Worm (Caenorhabditis elegans) whole organism, L4 larva: ENCODE results near the gene T01G1.4.

Experiments
- F26F4.8 ChIP-seq: fragments of 200-800 bp; sonication (Bioruptor generic); conservative IDR thresholded peaks from 2 replicates; pipeline ENCODE4 v1.3.6; 2022; ENCODE audit warnings: missing genetic modification characterization, missing compliant biosample characterization
- ZK337.2 ChIP-seq: fragments of 200-800 bp; sonication (Bioruptor generic); IDR thresholded peaks from 2 replicates; pipeline ENCODE4 v1.3.6; 2022; ENCODE audit warnings: missing genetic modification reagents, missing genetic modification characterization, missing compliant biosample characterization
- ZK546.5 ChIP-seq, 2 experiments: sonication (generic microtip); optimal IDR thresholded peaks; 2 replicates each; lab custom pipeline; 2017; ENCODE audit warnings: missing biosample characterization in 2 of 2, missing genetic modification characterization in 2 of 2
- aha-1 ChIP-seq: fragments of 150-350 bp; peaks from one replicate; lab custom pipeline; 2014; ENCODE audit warnings: missing biosample characterization, missing genetic modification characterization
- ceh-62 ChIP-seq: sonication (generic microtip); optimal IDR thresholded peaks from 2 replicates; lab custom pipeline; 2017; ENCODE audit warnings: missing biosample characterization, missing genetic modification characterization
- cey-2 ChIP-seq: sonication (generic microtip); optimal IDR thresholded peaks from 3 replicates; lab custom pipeline; 2017; ENCODE audit warnings: missing genetic modification characterization, mild to moderate bottlenecking, missing compliant biosample characterization, antibody characterized with exemption, borderline replicate concordance; ENCODE audit not compliant: insufficient read depth
- ctbp-1 ChIP-seq: fragments of 200-800 bp; sonication (Bioruptor generic); IDR thresholded peaks from 2 replicates; pipeline ENCODE4 v1.3.6; 2022; ENCODE audit warnings: missing genetic modification reagents, missing genetic modification characterization, missing compliant biosample characterization
- daf-12 ChIP-seq: fragments of 150-350 bp; optimal IDR thresholded peaks from 2 replicates; lab custom pipeline; 2014; ENCODE audit warnings: missing biosample characterization, missing genetic modification reagents, missing genetic modification characterization
- daf-16 ChIP-seq, 3 experiments: sonication (generic microtip); optimal IDR thresholded peaks; 2 replicates each; lab custom pipeline; 2016 to 2017; ENCODE audit warnings: missing genetic modification characterization in 3 of 3, missing genetic modification reagents in 3 of 3, mild to moderate bottlenecking in 2 of 3, missing compliant biosample characterization in 2 of 3, missing biosample characterization in 1 of 3, moderate library complexity in 1 of 3
- daf-19 ChIP-seq: fragments of 200-800 bp; sonication (Bioruptor generic); conservative IDR thresholded peaks from 2 replicates; pipeline ENCODE4 v1.3.6; 2022; ENCODE audit warnings: missing genetic modification characterization, missing compliant biosample characterization
- dmd-6 ChIP-seq: fragments of 200-800 bp; sonication (Bioruptor generic); IDR thresholded peaks from 2 replicates; pipeline ENCODE4 v1.3.6; 2022; ENCODE audit warnings: missing genetic modification reagents, missing genetic modification characterization, missing compliant biosample characterization
- dpl-1 ChIP-seq: fragments of 150-350 bp; optimal IDR thresholded peaks from 2 replicates; lab custom pipeline; 2014; ENCODE audit warnings: missing biosample characterization, missing genetic modification reagents, missing genetic modification characterization
- fos-1 ChIP-seq: fragments of 150-350 bp; optimal IDR thresholded peaks from 2 replicates; lab custom pipeline; 2014; ENCODE audit warnings: missing biosample characterization, missing genetic modification characterization
- gei-8 ChIP-seq: fragments of 200-800 bp; sonication (Bioruptor generic); optimal IDR thresholded peaks from 2 replicates; lab custom pipeline; 2018; ENCODE audit warnings: mild to moderate bottlenecking, missing genetic modification characterization, missing compliant biosample characterization
- hlh-11 ChIP-seq: fragments of 200-800 bp; sonication (Bioruptor generic); optimal IDR thresholded peaks from 2 replicates; lab custom pipeline; 2018; ENCODE audit warnings: mild to moderate bottlenecking, missing genetic modification characterization, missing compliant biosample characterization
- lin-13 ChIP-seq: fragments of 150-350 bp; optimal IDR thresholded peaks from 2 replicates; lab custom pipeline; 2014; ENCODE audit warnings: missing biosample characterization, missing genetic modification reagents, missing genetic modification characterization
- lsy-2 ChIP-seq, 2 experiments: fragments of 150-350 bp in 1 of 2; sonication (generic microtip) in 1 of 2; optimal IDR thresholded peaks; 2 replicates each; lab custom pipeline; 2014 to 2017; ENCODE audit warnings: missing biosample characterization in 2 of 2, missing genetic modification characterization in 2 of 2
- madf-5 ChIP-seq, 2 experiments: fragments of 200-800 bp; sonication (Bioruptor generic); IDR thresholded peaks; 2 replicates each; pipeline ENCODE4 v1.3.6; 2022; ENCODE audit warnings: missing compliant biosample characterization in 2 of 2, missing genetic modification characterization in 2 of 2
- madf-9 ChIP-seq: fragments of 200-800 bp; sonication (Bioruptor generic); conservative IDR thresholded peaks from 2 replicates; pipeline ENCODE4 v1.3.6; 2022; ENCODE audit warnings: missing genetic modification reagents, missing genetic modification characterization, missing compliant biosample characterization
- mdt-29 ChIP-seq: fragments of 200-800 bp; sonication (Bioruptor generic); IDR thresholded peaks from 2 replicates; pipeline ENCODE4 v1.3.6; 2022; ENCODE audit warnings: missing genetic modification reagents, missing genetic modification characterization, missing compliant biosample characterization
- mxl-2 ChIP-seq: fragments of 200-800 bp; sonication (Bioruptor generic); conservative IDR thresholded peaks from 2 replicates; pipeline ENCODE4 v1.3.6; 2022; ENCODE audit warnings: missing genetic modification reagents, missing genetic modification characterization, missing compliant biosample characterization
- nhr-111 ChIP-seq: fragments of 200-800 bp; sonication (Bioruptor generic); optimal IDR thresholded peaks from 2 replicates; lab custom pipeline; 2018; ENCODE audit warnings: mild to moderate bottlenecking, missing genetic modification characterization, missing compliant biosample characterization
- nhr-237 ChIP-seq: sonication (generic microtip); optimal IDR thresholded peaks from 2 replicates; lab custom pipeline; 2017; ENCODE audit warnings: missing biosample characterization, missing genetic modification characterization
- nhr-25 ChIP-seq: sonication (generic microtip); optimal IDR thresholded peaks from 2 replicates; lab custom pipeline; 2017; ENCODE audit warnings: missing genetic modification characterization, mild to moderate bottlenecking, missing compliant biosample characterization, antibody characterized with exemption, moderate library complexity, borderline replicate concordance; ENCODE audit not compliant: insufficient read depth
- nhr-42 ChIP-seq: fragments of 200-800 bp; sonication (Bioruptor generic); IDR thresholded peaks from 2 replicates; pipeline ENCODE4 v1.3.6; 2022; ENCODE audit warnings: missing genetic modification characterization, missing compliant biosample characterization
- nhr-48 ChIP-seq: sonication (generic microtip); optimal IDR thresholded peaks from 2 replicates; lab custom pipeline; 2016; ENCODE audit warnings: mild to moderate bottlenecking, missing genetic modification characterization, missing compliant biosample characterization
- php-3 ChIP-seq: fragments of 200-800 bp; sonication (Bioruptor generic); IDR thresholded peaks from 2 replicates; pipeline ENCODE4 v1.3.6; 2022; ENCODE audit warnings: missing genetic modification reagents, missing genetic modification characterization, missing compliant biosample characterization
- rbr-2 ChIP-seq: sonication (generic microtip); optimal IDR thresholded peaks from 2 replicates; lab custom pipeline; 2016; ENCODE audit warnings: missing genotype, missing genetic modification characterization, missing compliant biosample characterization
- skn-1 ChIP-seq: fragments of 150-350 bp; optimal IDR thresholded peaks from 2 replicates; lab custom pipeline; 2014; ENCODE audit warnings: missing biosample characterization, missing genetic modification characterization
- snpc-1.2 ChIP-seq: fragments of 200-800 bp; sonication (Bioruptor generic); IDR thresholded peaks from 2 replicates; pipeline ENCODE4 v1.3.6; 2022; ENCODE audit warnings: missing genetic modification reagents, missing genetic modification characterization, missing compliant biosample characterization
- snpc-4 ChIP-seq: fragments of 150-350 bp; optimal IDR thresholded peaks from 2 replicates; lab custom pipeline; 2014; ENCODE audit warnings: missing biosample characterization, missing genetic modification characterization
- spr-3 ChIP-seq: fragments of 200-800 bp; sonication (Bioruptor generic); optimal IDR thresholded peaks from 2 replicates; lab custom pipeline; 2018; ENCODE audit warnings: mild to moderate bottlenecking, missing genetic modification characterization, missing compliant biosample characterization
- tra-1 ChIP-seq: fragments of 200-800 bp; sonication (Bioruptor generic); IDR thresholded peaks from 2 replicates; pipeline ENCODE4 v1.3.6; 2022; ENCODE audit warnings: missing genetic modification reagents, missing genetic modification characterization, missing compliant biosample characterization
- unc-130 ChIP-seq: sonication (generic microtip); optimal IDR thresholded peaks from 2 replicates; lab custom pipeline; 2016; ENCODE audit warnings: missing genetic modification reagents, missing genetic modification characterization, missing compliant biosample characterization
- unc-62 ChIP-seq, 3 experiments: fragments of 150-350 bp in 1 of 3; sonication (generic microtip); optimal IDR thresholded peaks in 2 of 3; peaks in 1 of 3; 1 replicate in 1 of 3; 2 replicates in 2 of 3; lab custom pipeline; 2014 to 2017; ENCODE audit warnings: missing biosample characterization in 3 of 3, missing genetic modification characterization in 3 of 3, missing genetic modification reagents in 3 of 3, missing genotype in 1 of 3
- zfp-3 ChIP-seq: fragments of 200-800 bp; sonication (Bioruptor generic); conservative IDR thresholded peaks from 2 replicates; pipeline ENCODE4 v1.3.6; 2022; ENCODE audit warnings: missing genetic modification reagents, missing genetic modification characterization, missing compliant biosample characterization
- ztf-11 ChIP-seq: fragments of 150-350 bp; optimal IDR thresholded peaks from 2 replicates; lab custom pipeline; 2014; ENCODE audit warnings: missing biosample characterization, missing genetic modification characterization

The T01G1.4 gene

ce11 chrIV:11323666-11324065, 37.6 kb downstream of the T01G1.4 start (continued):
- no peak for TF ChIP-seq nhr-42 (GFP tag; lab: Robert Waterston, UW)
- TF ChIP-seq, all 104 proteins: peak for 6

ce11 chrIV:11320500-11320899, 40.8 kb downstream of the T01G1.4 start, which contains the start of gene edg-1:
TSS of gene edg-1 (plus strand) at chrIV:11320800.
- no peak for TF ChIP-seq zfp-3 (GFP tag; lab: Robert Waterston, UW)
- no peak for TF ChIP-seq daf-16 (GFP tag; optimal IDR thresholded peaks at IDR 0.05; lab: Kevin White, UChicago)
- TF ChIP-seq daf-16 (tag; optimal IDR thresholded peaks at IDR 0.05; lab: Kevin White, UChicago), result peak; percentile 9

- TF ChIP-seq nhr-42 (GFP tag; lab: Robert Waterston, UW), result no peak
- TF ChIP-seq lsy-2 (tag; optimal IDR thresholded peaks at IDR 0.05; lab: Kevin White, UChicago), result peak in 1 of 2 experiments; percentile 12
- TF ChIP-seq daf-12 (tag; lab: Kevin White, UChicago), result no peak
- peak; percentile 2 for TF ChIP-seq unc-130 (GFP tag; lab: Kevin White, UChicago)
Observed at ce11 chrIV:11319884-11320362, 41.4 kb downstream of the T01G1.4 start, which contains the start of gene B0035.18. TSS of gene B0035.18 (plus strand) at chrIV:11320312.

ce11 chrIV:11317119-11317518, 44.2 kb downstream of the T01G1.4 start, which contains the start of gene gspd-1:
TSS of gene gspd-1 (plus strand) at chrIV:11317419.
- TF ChIP-seq nhr-111 (GFP tag; lab: Kevin White, UChicago) (no peak), nhr-48 (tag; lab: Kevin White, UChicago) (no peak), nhr-237 (tag; lab: Kevin White, UChicago) (no peak), ctbp-1 (GFP tag; lab: Robert Waterston, UW) (no peak), ceh-62 (no peak), ztf-11 (tag; lab: Kevin White, UChicago) (no peak), mxl-2 (GFP tag; lab: Robert Waterston, UW) (no peak), tra-1 (no peak), ZK337.2 (GFP tag; lab: Robert Waterston, UW) (no peak), madf-9 (GFP tag; lab: Robert Waterston, UW) (no peak), unc-62 (GFP tag; optimal IDR thresholded peaks at IDR 0.05 in 1 of 2; lab: Kevin White, UChicago) (no peak), unc-62 (tag; optimal IDR thresholded peaks at IDR 0.05; lab: Kevin White, UChicago) (no peak), madf-5 (GFP tag; IDR thresholded peaks at IDR 0.05; lab: Robert Waterston, UW) (no peak), dmd-6 (GFP tag; lab: Robert Waterston, UW) (no peak), skn-1 (tag; lab: Kevin White, UChicago) (no peak)

ce11 chrIV:11316640-11317039, 44.7 kb downstream of the T01G1.4 start:
- TF ChIP-seq snpc-1.2 (GFP tag; lab: Robert Waterston, UW) (no peak), daf-19 (GFP tag; lab: Robert Waterston, UW) (no peak), nhr-42 (GFP tag; lab: Robert Waterston, UW) (no peak), skn-1 (tag; lab: Kevin White, UChicago) (no peak), unc-62 (GFP tag; optimal IDR thresholded peaks at IDR 0.05 in 1 of 2; lab: Kevin White, UChicago) (peak in 1 of 2 experiments; percentile 85), unc-62 (tag; optimal IDR thresholded peaks at IDR 0.05; lab: Kevin White, UChicago) (no peak), gei-8 (no peak)

ce11 chrIV:11316106-11316505, 45.2 kb downstream of the T01G1.4 start:
- TF ChIP-seq cey-2 (tag; lab: Kevin White, UChicago), result no peak
- TF ChIP-seq php-3, result no peak
- TF ChIP-seq skn-1 (tag; lab: Kevin White, UChicago), result no peak
- no peak for TF ChIP-seq rbr-2 (tag; lab: Kevin White, UChicago)
- no peak for TF ChIP-seq dpl-1 (GFP tag; lab: Kevin White, UChicago)
- no peak for TF ChIP-seq aha-1 (tag; lab: Kevin White, UChicago)
- TF ChIP-seq ZK546.5 (tag; optimal IDR thresholded peaks at IDR 0.05; lab: Kevin White, UChicago), result no peak
- TF ChIP-seq ztf-11 (tag; lab: Kevin White, UChicago), result no peak
- no peak for TF ChIP-seq fos-1 (tag; lab: Kevin White, UChicago)
- TF ChIP-seq lin-13 (GFP tag; lab: Kevin White, UChicago), result no peak
- TF ChIP-seq mdt-29, result no peak
- TF ChIP-seq snpc-4 (tag; lab: Kevin White, UChicago), result no peak
- no peak for TF ChIP-seq spr-3 (GFP tag; lab: Kevin White, UChicago)
- no peak for TF ChIP-seq zfp-3 (GFP tag; lab: Robert Waterston, UW)
- no peak for TF ChIP-seq nhr-25
- no peak for TF ChIP-seq F26F4.8
- TF ChIP-seq hlh-11 (tag; lab: Kevin White, UChicago), result no peak
- TF ChIP-seq tra-1, result no peak
